Worm (Caenorhabditis elegans) whole organism, early embryonic: ENCODE measurements around the gene txdc-17.

ENCODE experiments used
- ceh-13 ChIP-seq: fragments of 200-800 bp; sonication (Bioruptor generic); optimal IDR thresholded peaks from 2 replicates; lab custom pipeline; 2018; ENCODE audit warnings: mild to moderate bottlenecking, missing genetic modification characterization, missing compliant biosample characterization
- ets-7 ChIP-seq: sonication (generic microtip); optimal IDR thresholded peaks from 2 replicates; lab custom pipeline; 2016; ENCODE audit warnings: missing genotype, missing genetic modification characterization, missing compliant biosample characterization
- hmbx-1 ChIP-seq: sonication (generic microtip); optimal IDR thresholded peaks from 2 replicates; lab custom pipeline; 2016; ENCODE audit warnings: mild to moderate bottlenecking, missing genetic modification characterization, missing compliant biosample characterization
- scrt-1 ChIP-seq: fragments of 200-800 bp; sonication (Bioruptor generic); IDR thresholded peaks from 2 replicates; pipeline ENCODE4 v1.3.6; 2022; ENCODE audit warnings: missing genetic modification characterization, missing compliant biosample characterization

DNA sequence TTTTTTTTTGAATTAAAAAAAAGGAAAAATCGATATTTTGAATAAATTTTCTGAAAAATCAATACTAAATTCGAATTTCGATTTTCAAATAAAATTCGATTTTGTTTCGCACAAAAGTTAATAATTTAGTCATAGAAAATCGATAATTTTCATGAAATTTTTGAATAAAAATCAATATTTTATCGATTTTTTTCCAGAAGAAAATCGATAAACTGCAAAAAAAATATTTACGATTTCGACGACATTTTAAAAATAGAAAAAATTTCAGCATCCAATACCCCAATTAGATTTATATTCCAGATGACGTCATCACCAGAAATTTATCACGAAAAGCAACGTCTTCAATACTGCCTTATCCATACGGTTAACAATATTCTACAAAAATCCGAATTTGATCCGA lies 1.9 kb downstream of the txdc-17 start, which contains the start of gene josd-1:
- no peak for TF ChIP-seq ets-7 (tag; lab: Kevin White, UChicago)
- TF ChIP-seq scrt-1 (GFP tag; lab: Robert Waterston, UW), result no peak
- no peak for TF ChIP-seq hmbx-1 (tag; lab: Kevin White, UChicago)
- TF ChIP-seq ceh-13 (GFP tag; lab: Kevin White, UChicago), result no peak
